Worm (Caenorhabditis elegans): Measurements from ENCODE around the gene W07G4.7.

W07G4.7 gene

ce11 chrV:13033223-13033622, 1.3 kb downstream of the W07G4.7 start, which contains the start of gene W07G4.1:
Gene W07G4.1 (plus strand): TSS chrV:13033523.
- TF ChIP-seq pag-3 (tag; optimal IDR thresholded peaks at IDR 0.05; ENCODE audit: borderline replicate concordance): no peak

ce11 chrV:13028871-13029270, 5.6 kb downstream of the W07G4.7 start:
- TF ChIP-seq K09A11.1 (tag; optimal IDR thresholded peaks at IDR 0.05; ENCODE audit: insufficient read depth): no peak
- no peak for TF ChIP-seq nfya-1 (tag; optimal IDR thresholded peaks at IDR 0.05)
- no peak for TF ChIP-seq ceh-31 (tag; optimal IDR thresholded peaks at IDR 0.05)
- TF ChIP-seq rnt-1 (tag; optimal IDR thresholded peaks at IDR 0.05): no peak
- TF ChIP-seq unc-42 (tag; optimal IDR thresholded peaks at IDR 0.05): peak; percentile 91
- TF ChIP-seq tbx-2 (tag; optimal IDR thresholded peaks at IDR 0.05): no peak

- TF ChIP-seq unc-55 (GFP tag; optimal IDR thresholded peaks at IDR 0.05) (no peak), rnt-1 (tag; optimal IDR thresholded peaks at IDR 0.05) (no peak), ceh-9 (tag; optimal IDR thresholded peaks at IDR 0.05) (no peak), ztf-16 (tag; optimal IDR thresholded peaks at IDR 0.05) (no peak), dve-1 (tag; optimal IDR thresholded peaks at IDR 0.05) (no peak), unc-42 (tag; optimal IDR thresholded peaks at IDR 0.05) (peak; percentile 93), ceh-19 (GFP tag; optimal IDR thresholded peaks at IDR 0.05) (no peak)
Observed at ce11 chrV:13026631-13027299, 7.7 kb downstream of the W07G4.7 start.

- TF ChIP-seq ceh-22 (tag; optimal IDR thresholded peaks at IDR 0.05): no peak
- TF ChIP-seq tbx-2 (tag; optimal IDR thresholded peaks at IDR 0.05): no peak
- TF ChIP-seq ztf-16 (tag; optimal IDR thresholded peaks at IDR 0.05): no peak
- TF ChIP-seq dmd-4 (tag; optimal IDR thresholded peaks at IDR 0.05; ENCODE audit: borderline replicate concordance): no peak
- TF ChIP-seq sox-4 (tag; optimal IDR thresholded peaks at IDR 0.05): no peak
- TF ChIP-seq syd-9 (tag; optimal IDR thresholded peaks at IDR 0.05): no peak
- TF ChIP-seq ref-2 (tag; optimal IDR thresholded peaks at IDR 0.05): no peak
- no peak for TF ChIP-seq pqm-1 (tag; optimal IDR thresholded peaks at IDR 0.05)
- TF ChIP-seq pha-4 (tag; optimal IDR thresholded peaks at IDR 0.05): no peak
Observed at ce11 chrV:13025283-13025682, 9.2 kb downstream of the W07G4.7 start.

ce11 chrV:13024499-13024898, 10.0 kb downstream of the W07G4.7 start:
- TF ChIP-seq lin-11 (tag; optimal IDR thresholded peaks at IDR 0.05) (no peak), unc-42 (tag; optimal IDR thresholded peaks at IDR 0.05) (peak; percentile 99), pros-1 (tag; optimal IDR thresholded peaks at IDR 0.05) (no peak), sdc-2 (tag; optimal IDR thresholded peaks at IDR 0.05) (no peak), ceh-48 (tag; optimal IDR thresholded peaks at IDR 0.05) (no peak), nhr-232 (tag; optimal IDR thresholded peaks at IDR 0.05) (no peak), nfya-1 (tag; optimal IDR thresholded peaks at IDR 0.05) (no peak), ahr-1 (tag; optimal IDR thresholded peaks at IDR 0.05) (no peak), gmeb-2 (tag; optimal IDR thresholded peaks at IDR 0.05) (no peak), ama-1 (optimal IDR thresholded peaks at IDR 0.05) (no peak), ceh-18 (tag; optimal IDR thresholded peaks at IDR 0.05) (no peak), ceh-2 (tag; optimal IDR thresholded peaks at IDR 0.05) (no peak), eyg-1 (tag; optimal IDR thresholded peaks at IDR 0.05) (no peak), hlh-6 (tag; optimal IDR thresholded peaks at IDR 0.05) (no peak), tbx-7 (tag; optimal IDR thresholded peaks at IDR 0.05) (no peak), ets-4 (tag; optimal IDR thresholded peaks at IDR 0.05) (no peak), ceh-14 (tag; optimal IDR thresholded peaks at IDR 0.05) (no peak), ceh-31 (tag; optimal IDR thresholded peaks at IDR 0.05) (peak; percentile 60), T23F11.4 (GFP tag; optimal IDR thresholded peaks at IDR 0.05) (no peak), hlh-15 (tag; optimal IDR thresholded peaks at IDR 0.05) (no peak), npax-4 (tag; optimal IDR thresholded peaks at IDR 0.05) (no peak), fkh-10 (GFP tag; optimal IDR thresholded peaks at IDR 0.05) (peak; percentile 64), sox-2 (GFP tag; IDR thresholded peaks at IDR 0.05) (peak; percentile 8; the same call in 1 of the 2 replicates)

All from whole organism, late embryonic.